Worm (Caenorhabditis elegans) whole organism, young adult: ENCODE measurements around the gene F14D12.1.

ENCODE experiments used
- C17E4.6 ChIP-seq: fragments of 200-800 bp; sonication (Bioruptor generic); IDR thresholded peaks from 2 replicates; pipeline ENCODE4 v1.3.6; 2022; ENCODE audit warnings: missing genetic modification reagents, missing genetic modification characterization, missing compliant biosample characterization
- F10E7.11 ChIP-seq: sonication (generic microtip); optimal IDR thresholded peaks from 2 replicates; lab custom pipeline; 2017; ENCODE audit warnings: mild to moderate bottlenecking, missing genetic modification characterization, moderate library complexity, missing compliant biosample characterization
- K12H6.12 ChIP-seq: fragments of 200-800 bp; sonication (Bioruptor generic); optimal IDR thresholded peaks from 2 replicates; lab custom pipeline; 2018; ENCODE audit warnings: mild to moderate bottlenecking, missing genetic modification characterization, missing compliant biosample characterization
- Y79H2A.3 ChIP-seq: fragments of 200-800 bp; sonication (Bioruptor generic); conservative IDR thresholded peaks from 2 replicates; pipeline ENCODE4 v1.3.6; 2022; ENCODE audit warnings: missing genetic modification reagents, missing genetic modification characterization, missing compliant biosample characterization
- aptf-3 ChIP-seq: fragments of 200-800 bp; sonication (Bioruptor generic); IDR thresholded peaks from 2 replicates; pipeline ENCODE4 v1.3.6; 2022; ENCODE audit warnings: missing genetic modification characterization, missing compliant biosample characterization
- ccch-3 ChIP-seq: fragments of 200-800 bp; sonication (Bioruptor generic); optimal IDR thresholded peaks from 2 replicates; lab custom pipeline; 2018; ENCODE audit warnings: mild to moderate bottlenecking, missing genetic modification characterization, missing compliant biosample characterization
- cebp-1 ChIP-seq, 2 experiments: fragments of 200-800 bp in 1 of 2; sonication (Bioruptor generic) in 1 of 2; sonication (generic microtip) in 1 of 2; IDR thresholded peaks in 1 of 2; optimal IDR thresholded peaks in 1 of 2; 2 replicates each; pipeline versions ENCODE4 v1.3.6 to Lab custom; 2017 to 2022; ENCODE audit warnings: missing compliant biosample characterization in 2 of 2, missing genetic modification characterization in 2 of 2, mild to moderate bottlenecking in 1 of 2, missing genetic modification reagents in 1 of 2, moderate library complexity in 1 of 2
- cebp-2 ChIP-seq: fragments of 200-800 bp; sonication (Bioruptor generic); IDR thresholded peaks from 2 replicates; pipeline ENCODE4 v1.3.6; 2022; ENCODE audit warnings: missing genetic modification characterization, missing compliant biosample characterization
- ceh-27 ChIP-seq: fragments of 200-800 bp; sonication (Bioruptor generic); optimal IDR thresholded peaks from 2 replicates; lab custom pipeline; 2018; ENCODE audit warnings: mild to moderate bottlenecking, missing genetic modification characterization, moderate library complexity, missing compliant biosample characterization
- efl-1 ChIP-seq: fragments of 150-350 bp; optimal IDR thresholded peaks from 2 replicates; lab custom pipeline; 2014; ENCODE audit warnings: missing biosample characterization, missing genetic modification reagents, missing genetic modification characterization
- egrh-3 ChIP-seq: fragments of 200-800 bp; sonication (Bioruptor generic); IDR thresholded peaks from 2 replicates; pipeline ENCODE4 v1.3.6; 2022; ENCODE audit warnings: missing genetic modification reagents, missing genetic modification characterization, missing compliant biosample characterization
- hlh-12 ChIP-seq: sonication (generic microtip); optimal IDR thresholded peaks from 2 replicates; lab custom pipeline; 2016; ENCODE audit warnings: missing genetic modification characterization, missing compliant biosample characterization
- hlh-26 ChIP-seq: fragments of 200-800 bp; sonication (Bioruptor generic); conservative IDR thresholded peaks from 2 replicates; pipeline ENCODE4 v1.3.6; 2022; ENCODE audit warnings: missing genetic modification reagents, missing genetic modification characterization, missing compliant biosample characterization
- hmg-1.2 ChIP-seq: fragments of 200-800 bp; sonication (Bioruptor generic); IDR thresholded peaks from 2 replicates; pipeline ENCODE4 v1.3.6; 2022; ENCODE audit warnings: missing genetic modification reagents, missing genetic modification characterization, missing compliant biosample characterization
- hsf-1 ChIP-seq: fragments of 200-800 bp; sonication (Bioruptor generic); IDR thresholded peaks from 2 replicates; pipeline ENCODE4 v1.3.6; 2022; ENCODE audit warnings: missing genetic modification reagents, missing genetic modification characterization, missing compliant biosample characterization
- let-526 ChIP-seq: fragments of 200-800 bp; sonication (Bioruptor generic); IDR thresholded peaks from 2 replicates; pipeline ENCODE4 v1.3.6; 2022; ENCODE audit warnings: missing genetic modification reagents, missing genetic modification characterization, missing compliant biosample characterization
- lin-40 ChIP-seq: sonication (generic microtip); optimal IDR thresholded peaks from 2 replicates; lab custom pipeline; 2016; ENCODE audit warnings: missing genetic modification characterization, mild to moderate bottlenecking, missing compliant biosample characterization, missing genotype, missing genetic modification reagents
- lin-54 ChIP-seq: fragments of 200-800 bp; sonication (Bioruptor generic); optimal IDR thresholded peaks from 2 replicates; lab custom pipeline; 2018; ENCODE audit warnings: mild to moderate bottlenecking, missing genetic modification characterization, missing compliant biosample characterization
- mes-4 ChIP-seq: sonication (generic microtip); optimal IDR thresholded peaks from 2 replicates; lab custom pipeline; 2016; ENCODE audit warnings: missing genotype, missing genetic modification characterization, missing compliant biosample characterization
- mxl-1 ChIP-seq: sonication (generic microtip); optimal IDR thresholded peaks from 2 replicates; lab custom pipeline; 2016; ENCODE audit warnings: missing genetic modification characterization, missing compliant biosample characterization
- nfya-2 ChIP-seq: fragments of 200-800 bp; sonication (Bioruptor generic); IDR thresholded peaks from 2 replicates; pipeline ENCODE4 v1.3.6; 2022; ENCODE audit warnings: missing genetic modification reagents, missing genetic modification characterization, missing compliant biosample characterization
- nhr-90 ChIP-seq: sonication (generic microtip); optimal IDR thresholded peaks from 2 replicates; lab custom pipeline; 2016; ENCODE audit warnings: missing genotype, mild to moderate bottlenecking, missing genetic modification characterization, missing compliant biosample characterization
- snpc-1.3 ChIP-seq: sonication (generic microtip); optimal IDR thresholded peaks from 2 replicates; lab custom pipeline; 2017; ENCODE audit warnings: missing genetic modification characterization, mild to moderate bottlenecking, missing compliant biosample characterization, antibody characterized with exemption, moderate library complexity, missing genotype, missing genetic modification reagents; ENCODE audit not compliant: insufficient read depth
- sptf-2 ChIP-seq: fragments of 200-800 bp; sonication (Bioruptor generic); optimal IDR thresholded peaks from 2 replicates; lab custom pipeline; 2018; ENCODE audit warnings: mild to moderate bottlenecking, missing genetic modification characterization, missing compliant biosample characterization
- unc-130 ChIP-seq: sonication (generic microtip); optimal IDR thresholded peaks from 2 replicates; lab custom pipeline; 2016; ENCODE audit warnings: missing genetic modification reagents, missing genetic modification characterization, missing compliant biosample characterization
- zfh-2 ChIP-seq: fragments of 200-800 bp; sonication (Bioruptor generic); conservative IDR thresholded peaks from 2 replicates; pipeline ENCODE4 v1.3.6; 2022; ENCODE audit warnings: missing genetic modification reagents, missing genetic modification characterization, missing compliant biosample characterization
- ztf-22 ChIP-seq: fragments of 200-800 bp; sonication (Bioruptor generic); optimal IDR thresholded peaks from 2 replicates; lab custom pipeline; 2018; ENCODE audit warnings: mild to moderate bottlenecking, missing genetic modification characterization, moderate library complexity, missing compliant biosample characterization
- ztf-25 ChIP-seq: fragments of 200-800 bp; sonication (Bioruptor generic); IDR thresholded peaks from 2 replicates; pipeline ENCODE4 v1.3.6; 2022; ENCODE audit warnings: missing genetic modification reagents, missing genetic modification characterization, missing compliant biosample characterization
- ztf-6 ChIP-seq: fragments of 200-800 bp; sonication (Bioruptor generic); IDR thresholded peaks from 2 replicates; pipeline ENCODE4 v1.3.6; 2022; ENCODE audit warnings: missing genetic modification reagents, missing genetic modification characterization, missing compliant biosample characterization

The F14D12.1 gene

ce11 chrX:5565478-5565877, 38.1 kb upstream of the F14D12.1 start:
- TF ChIP-seq efl-1 (GFP tag; lab: Kevin White, UChicago) (no peak), K12H6.12 (tag; lab: Kevin White, UChicago) (no peak), cebp-1 (GFP tag; IDR thresholded peaks at IDR 0.05; lab: Robert Waterston, UW) (no peak), cebp-1 (tag; optimal IDR thresholded peaks at IDR 0.05; lab: Kevin White, UChicago) (no peak), ztf-22 (no peak), ztf-6 (no peak), unc-130 (no peak), snpc-1.3 (tag; lab: Kevin White, UChicago) (no peak), nfya-2 (GFP tag; lab: Robert Waterston, UW) (no peak), egrh-3 (no peak)

DNA sequence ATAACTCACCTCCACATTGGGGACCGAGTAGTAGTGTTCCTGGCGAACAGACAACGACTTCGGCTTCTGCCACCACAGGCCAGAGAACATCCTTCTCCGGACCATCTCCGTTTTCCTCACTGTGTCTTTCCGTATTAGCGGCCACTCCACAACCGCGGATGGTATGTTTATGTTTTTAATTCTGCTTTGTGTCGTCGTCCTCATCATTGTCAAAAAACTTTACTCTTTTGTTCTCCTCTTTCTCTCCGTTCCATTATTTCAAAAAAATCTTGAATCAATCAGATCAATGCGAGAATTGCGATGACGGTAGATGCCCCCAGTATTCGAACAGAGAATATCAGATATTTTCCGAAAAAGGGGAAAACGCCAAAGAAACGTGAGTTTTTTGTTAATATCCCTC, 36.1 kb upstream of the F14D12.1 start, which contains the start of gene mec-2:
Gene mec-2, plus strand, starts transcription at position 301 of the 400 bp plus-strand sequence.
- TF ChIP-seq ztf-25 (GFP tag; lab: Robert Waterston, UW) (no peak), sptf-2 (GFP tag; lab: Kevin White, UChicago) (no peak), F10E7.11 (tag; lab: Kevin White, UChicago) (no peak), aptf-3 (GFP tag; lab: Robert Waterston, UW) (no peak), lin-40 (no peak), lin-54 (GFP tag; lab: Kevin White, UChicago) (no peak), nhr-90 (tag; lab: Kevin White, UChicago) (no peak), Y79H2A.3 (GFP tag; lab: Robert Waterston, UW) (no peak), mxl-1 (no peak), hsf-1 (GFP tag; lab: Robert Waterston, UW) (no peak), let-526 (GFP tag; lab: Robert Waterston, UW) (no peak), C17E4.6 (GFP tag; lab: Robert Waterston, UW) (no peak), hlh-12 (tag; lab: Kevin White, UChicago) (no peak)
- TF ChIP-seq, all 124 proteins: peak for 0

DNA sequence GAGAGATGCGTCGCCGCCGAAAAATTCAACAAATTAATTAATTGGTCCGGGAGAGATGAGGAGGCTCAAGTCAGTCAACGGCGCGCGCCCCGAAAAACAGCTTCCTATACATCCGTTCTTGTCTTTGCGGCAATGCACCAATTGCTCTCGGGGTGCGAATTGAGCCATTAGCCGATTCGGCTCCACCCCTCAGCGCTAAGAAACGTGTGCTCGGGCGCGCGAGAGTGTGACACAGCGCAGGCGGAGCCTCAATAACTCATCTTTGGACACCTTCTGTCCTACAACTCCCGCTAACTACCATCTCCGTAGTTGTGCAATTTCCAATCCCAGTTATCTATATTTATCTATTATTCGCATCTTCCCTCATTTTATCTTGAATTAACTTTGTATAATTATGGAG, 30.9 kb upstream of the F14D12.1 start:
- TF ChIP-seq zfh-2 (GFP tag; lab: Robert Waterston, UW) (peak; percentile 65), Y79H2A.3 (GFP tag; lab: Robert Waterston, UW) (no peak)

ce11 chrX:5579714-5580265, 23.8 kb upstream of the F14D12.1 start:
- TF ChIP-seq mes-4 (tag; lab: Kevin White, UChicago): no peak
- no peak for TF ChIP-seq hlh-26
- no peak for TF ChIP-seq sptf-2 (GFP tag; lab: Kevin White, UChicago)

- TF ChIP-seq zfh-2 (GFP tag; lab: Robert Waterston, UW) (peak; percentile 83), ccch-3 (GFP tag; lab: Kevin White, UChicago) (no peak), unc-130 (no peak), hmg-1.2 (peak; percentile 59; the same call in 1 of the 2 replicates), cebp-2 (GFP tag; lab: Robert Waterston, UW) (0 out of 2 replicates have a peak, but pooled peaks have one; percentile 34), ceh-27 (peak; percentile 31), cebp-1 (GFP tag; IDR thresholded peaks at IDR 0.05; lab: Robert Waterston, UW) (no peak), cebp-1 (tag; optimal IDR thresholded peaks at IDR 0.05; lab: Kevin White, UChicago) (no peak)
Measured at ce11 chrX:5591830-5592229, 11.7 kb upstream of the F14D12.1 start.
